Fruit fly (Drosophila melanogaster) whole organism, prepupa: Measurements from ENCODE around the gene nbs.

Experiments
- Blimp-1 ChIP-seq: fragments of 200-800 bp; sonication (Bioruptor generic); optimal IDR thresholded peaks from 3 replicates; lab custom pipeline; 2017; ENCODE audit warnings: missing biosample characterization, missing genetic modification characterization, mild to moderate bottlenecking, moderate library complexity, missing genetic modification reagents
- CG10631 ChIP-seq: fragments of 200-800 bp; sonication (Bioruptor generic); optimal IDR thresholded peaks from 2 replicates; lab custom pipeline; 2016; ENCODE audit warnings: missing biosample characterization, missing genetic modification characterization
- CG10669 ChIP-seq: fragments of 200-800 bp; sonication (Bioruptor generic); optimal IDR thresholded peaks from 3 replicates; lab custom pipeline; 2018; ENCODE audit warnings: missing biosample characterization, mild to moderate bottlenecking, missing genetic modification characterization, moderate library complexity
- CG11294 ChIP-seq: fragments of 200-800 bp; sonication (Bioruptor generic); IDR thresholded peaks from 2 replicates; pipeline ENCODE4 v1.3.6; 2022; ENCODE audit warnings: missing biosample characterization, missing genetic modification characterization
- CG11762 ChIP-seq: fragments of 200-800 bp; sonication (Bioruptor generic); optimal IDR thresholded peaks from 3 replicates; lab custom pipeline; 2016; ENCODE audit warnings: missing biosample characterization, missing genetic modification characterization; ENCODE audit not compliant: insufficient read depth
- CG11902 ChIP-seq: fragments of 200-800 bp; sonication (Bioruptor generic); optimal IDR thresholded peaks from 3 replicates; lab custom pipeline; 2016; ENCODE audit warnings: missing biosample characterization, missing genetic modification characterization
- CG15336 ChIP-seq: fragments of 200-800 bp; sonication (Bioruptor generic); IDR thresholded peaks from 2 replicates; pipeline ENCODE4 v1.3.6; 2022; ENCODE audit warnings: missing biosample characterization, missing genetic modification characterization
- CG16779 ChIP-seq: fragments of 200-800 bp; sonication (Bioruptor generic); optimal IDR thresholded peaks from 3 replicates; lab custom pipeline; 2017; ENCODE audit warnings: missing biosample characterization, mild to moderate bottlenecking, missing genetic modification characterization
- CG31627 ChIP-seq: fragments of 200-800 bp; sonication (Bioruptor generic); optimal IDR thresholded peaks from 3 replicates; lab custom pipeline; 2016; ENCODE audit warnings: missing biosample characterization, missing genetic modification characterization
- CG32006 ChIP-seq: fragments of 200-800 bp; sonication (Bioruptor generic); optimal IDR thresholded peaks from 3 replicates; lab custom pipeline; 2017; ENCODE audit warnings: missing biosample characterization, mild to moderate bottlenecking, missing genetic modification characterization
- CG34406 ChIP-seq: fragments of 200-800 bp; sonication (Bioruptor generic); optimal IDR thresholded peaks from 3 replicates; lab custom pipeline; 2016; ENCODE audit warnings: missing biosample characterization, missing genetic modification characterization
- CG3919 ChIP-seq: fragments of 200-800 bp; sonication (Bioruptor generic); optimal IDR thresholded peaks from 3 replicates; lab custom pipeline; 2016; ENCODE audit warnings: missing biosample characterization, missing genetic modification characterization
- CG4318 ChIP-seq: fragments of 200-800 bp; sonication (Bioruptor generic); optimal IDR thresholded peaks from 3 replicates; lab custom pipeline; 2017; ENCODE audit warnings: missing biosample characterization, mild to moderate bottlenecking, missing genetic modification characterization
- CG6163 ChIP-seq: fragments of 200-800 bp; sonication (Bioruptor generic); IDR thresholded peaks from 3 replicates; pipeline ENCODE4 v1.3.6; 2022; ENCODE audit warnings: missing biosample characterization, missing genetic modification characterization
- CG6276 ChIP-seq: fragments of 200-800 bp; sonication (Bioruptor generic); optimal IDR thresholded peaks from 2 replicates; lab custom pipeline; 2017; ENCODE audit warnings: missing biosample characterization, mild to moderate bottlenecking, missing genetic modification characterization
- CG6792 ChIP-seq: fragments of 200-800 bp; sonication (Bioruptor generic); optimal IDR thresholded peaks from 3 replicates; lab custom pipeline; 2016; ENCODE audit warnings: missing biosample characterization, missing genetic modification characterization
- CG6808 ChIP-seq: fragments of 200-800 bp; sonication (Bioruptor generic); optimal IDR thresholded peaks from 3 replicates; lab custom pipeline; 2017; ENCODE audit warnings: missing biosample characterization, missing genetic modification characterization, mild to moderate bottlenecking, moderate library complexity, missing genetic modification reagents
- CG6854 ChIP-seq: fragments of 200-800 bp; sonication (Bioruptor generic); optimal IDR thresholded peaks from 2 replicates; lab custom pipeline; 2017; ENCODE audit warnings: missing biosample characterization, mild to moderate bottlenecking, missing genetic modification characterization
- CG7368 ChIP-seq: fragments of 200-800 bp; sonication (Bioruptor generic); optimal IDR thresholded peaks from 3 replicates; lab custom pipeline; 2016; ENCODE audit warnings: missing biosample characterization, missing genetic modification characterization
- CG8119 ChIP-seq: fragments of 200-800 bp; sonication (Bioruptor generic); IDR thresholded peaks from 3 replicates; pipeline ENCODE4 v1.3.6; 2022; ENCODE audit warnings: missing biosample characterization, missing genetic modification characterization
- CG8319 ChIP-seq: fragments of 200-800 bp; sonication (Bioruptor generic); optimal IDR thresholded peaks from 3 replicates; lab custom pipeline; 2016; ENCODE audit warnings: missing biosample characterization, missing genetic modification characterization
- CG8632 ChIP-seq: fragments of 200-800 bp; sonication (Bioruptor generic); optimal IDR thresholded peaks from 3 replicates; lab custom pipeline; 2016; ENCODE audit warnings: missing biosample characterization, missing genetic modification characterization
- CG9139 ChIP-seq: fragments of 200-800 bp; sonication (Bioruptor generic); optimal IDR thresholded peaks from 3 replicates; lab custom pipeline; 2017; ENCODE audit warnings: missing biosample characterization, mild to moderate bottlenecking, missing genetic modification characterization
- Eip75B ChIP-seq: fragments of 200-800 bp; sonication (Bioruptor generic); optimal IDR thresholded peaks from 3 replicates; lab custom pipeline; 2016; ENCODE audit warnings: missing biosample characterization, missing genetic modification characterization
- Eip93F ChIP-seq: fragments of 200-800 bp; sonication (Bioruptor generic); optimal IDR thresholded peaks from 2 replicates; lab custom pipeline; 2016; ENCODE audit warnings: missing biosample characterization, mild to moderate bottlenecking, missing genetic modification characterization
- Ets21C ChIP-seq: fragments of 200-800 bp; sonication (Bioruptor generic); optimal IDR thresholded peaks from 3 replicates; lab custom pipeline; 2016; ENCODE audit warnings: missing biosample characterization, missing genetic modification characterization
- Gug ChIP-seq: fragments of 200-800 bp; sonication (Bioruptor generic); IDR thresholded peaks from 2 replicates; pipeline ENCODE4 v1.3.6; 2022; ENCODE audit warnings: missing biosample characterization, missing genetic modification characterization
- Hr38 ChIP-seq: sonication (Bioruptor generic); optimal IDR thresholded peaks from 2 replicates; lab custom pipeline; 2016; ENCODE audit warnings: missing biosample characterization, missing genetic modification characterization
- Hr39 ChIP-seq: fragments of 200-800 bp; sonication (Bioruptor generic); optimal IDR thresholded peaks from 2 replicates; lab custom pipeline; 2016; ENCODE audit warnings: missing biosample characterization, missing genetic modification characterization
- Lpt ChIP-seq: fragments of 200-800 bp; sonication (Bioruptor generic); optimal IDR thresholded peaks from 3 replicates; lab custom pipeline; 2016; ENCODE audit warnings: missing biosample characterization, missing genetic modification characterization
- Met ChIP-seq: fragments of 200-800 bp; sonication (Bioruptor generic); optimal IDR thresholded peaks from 3 replicates; lab custom pipeline; 2016; ENCODE audit warnings: missing biosample characterization, missing genetic modification characterization
- OdsH ChIP-seq: fragments of 200-800 bp; sonication (Bioruptor generic); optimal IDR thresholded peaks from 3 replicates; lab custom pipeline; 2016; ENCODE audit warnings: missing biosample characterization, missing genetic modification characterization
- Smox ChIP-seq: fragments of 200-800 bp; sonication (Bioruptor generic); optimal IDR thresholded peaks from 3 replicates; lab custom pipeline; 2016; ENCODE audit warnings: missing biosample characterization, missing genetic modification characterization
- Sox15 ChIP-seq: fragments of 200-800 bp; sonication (Bioruptor generic); optimal IDR thresholded peaks from 3 replicates; lab custom pipeline; 2016; ENCODE audit warnings: missing biosample characterization, missing genetic modification characterization
- achi ChIP-seq: fragments of 200-800 bp; sonication (Bioruptor generic); optimal IDR thresholded peaks from 3 replicates; lab custom pipeline; 2016; ENCODE audit warnings: missing biosample characterization, missing genetic modification characterization
- acj6 ChIP-seq: fragments of 200-800 bp; sonication (Bioruptor generic); optimal IDR thresholded peaks from 3 replicates; lab custom pipeline; 2016; ENCODE audit warnings: missing biosample characterization, missing genetic modification characterization
- cyc ChIP-seq: fragments of 200-800 bp; sonication (Bioruptor generic); optimal IDR thresholded peaks from 3 replicates; lab custom pipeline; 2016; ENCODE audit warnings: missing biosample characterization, missing genetic modification characterization
- dac ChIP-seq: fragments of 200-800 bp; sonication (Bioruptor generic); optimal IDR thresholded peaks from 2 replicates; lab custom pipeline; 2017; ENCODE audit warnings: missing biosample characterization, mild to moderate bottlenecking, missing genetic modification characterization
- dsx ChIP-seq: fragments of 200-800 bp; optimal IDR thresholded peaks from 3 replicates; lab custom pipeline; 2019; ENCODE audit warnings: missing biosample characterization, mild to moderate bottlenecking, missing genetic modification characterization, moderate library complexity; ENCODE audit not compliant: poor library complexity, severe bottlenecking
- eg ChIP-seq: fragments of 200-800 bp; sonication (Bioruptor generic); IDR thresholded peaks from 3 replicates; pipeline ENCODE4 v1.3.6; 2022; ENCODE audit warnings: missing biosample characterization, missing genetic modification characterization
- fd59A ChIP-seq: fragments of 200-800 bp; sonication (Bioruptor generic); optimal IDR thresholded peaks from 2 replicates; lab custom pipeline; 2017; ENCODE audit warnings: missing biosample characterization, mild to moderate bottlenecking, missing genetic modification characterization, missing genetic modification reagents
- fd85E ChIP-seq: fragments of 200-800 bp; sonication (Bioruptor generic); optimal IDR thresholded peaks from 3 replicates; lab custom pipeline; 2016; ENCODE audit warnings: missing biosample characterization, missing genetic modification characterization
- fkh ChIP-seq: fragments of 200-800 bp; sonication (Bioruptor generic); optimal IDR thresholded peaks from 3 replicates; lab custom pipeline; 2017; ENCODE audit warnings: missing biosample characterization, mild to moderate bottlenecking, missing genetic modification characterization, moderate library complexity
- lz ChIP-seq: fragments of 200-800 bp; sonication (Bioruptor generic); optimal IDR thresholded peaks from 3 replicates; lab custom pipeline; 2016; ENCODE audit warnings: missing biosample characterization, missing genetic modification characterization
- net ChIP-seq: fragments of 200-800 bp; sonication (Bioruptor generic); optimal IDR thresholded peaks from 3 replicates; lab custom pipeline; 2016; ENCODE audit warnings: missing biosample characterization, missing genetic modification characterization
- pdm3 ChIP-seq: fragments of 200-800 bp; sonication (Bioruptor generic); optimal IDR thresholded peaks from 3 replicates; lab custom pipeline; 2016; ENCODE audit warnings: missing biosample characterization, missing genetic modification characterization
- salr ChIP-seq, 2 experiments: fragments of 200-800 bp; sonication (Bioruptor generic); optimal IDR thresholded peaks; 3 replicates each; lab custom pipeline; 2016 to 2018; ENCODE audit warnings: missing biosample characterization in 2 of 2, missing genetic modification characterization in 2 of 2, mild to moderate bottlenecking in 1 of 2
- spab ChIP-seq: fragments of 200-800 bp; sonication (Bioruptor generic); optimal IDR thresholded peaks from 2 replicates; lab custom pipeline; 2017; ENCODE audit warnings: missing biosample characterization, mild to moderate bottlenecking, missing genetic modification characterization, missing genetic modification reagents
- ss ChIP-seq, 2 experiments: fragments of 200-800 bp; sonication (Bioruptor generic); optimal IDR thresholded peaks; 2 replicates in 1 of 2; 3 replicates in 1 of 2; lab custom pipeline; 2017 to 2018; ENCODE audit warnings: mild to moderate bottlenecking in 2 of 2, missing biosample characterization in 2 of 2, missing genetic modification characterization in 2 of 2, moderate library complexity in 1 of 2
- svp ChIP-seq: fragments of 200-800 bp; sonication (Bioruptor generic); peaks from one replicate; lab custom pipeline; 2016; ENCODE audit warnings: missing biosample characterization, missing genetic modification characterization
- topi ChIP-seq: fragments of 200-800 bp; sonication (Bioruptor generic); optimal IDR thresholded peaks from 3 replicates; lab custom pipeline; 2016; ENCODE audit warnings: missing biosample characterization, missing genetic modification characterization

Gene nbs

DNA sequence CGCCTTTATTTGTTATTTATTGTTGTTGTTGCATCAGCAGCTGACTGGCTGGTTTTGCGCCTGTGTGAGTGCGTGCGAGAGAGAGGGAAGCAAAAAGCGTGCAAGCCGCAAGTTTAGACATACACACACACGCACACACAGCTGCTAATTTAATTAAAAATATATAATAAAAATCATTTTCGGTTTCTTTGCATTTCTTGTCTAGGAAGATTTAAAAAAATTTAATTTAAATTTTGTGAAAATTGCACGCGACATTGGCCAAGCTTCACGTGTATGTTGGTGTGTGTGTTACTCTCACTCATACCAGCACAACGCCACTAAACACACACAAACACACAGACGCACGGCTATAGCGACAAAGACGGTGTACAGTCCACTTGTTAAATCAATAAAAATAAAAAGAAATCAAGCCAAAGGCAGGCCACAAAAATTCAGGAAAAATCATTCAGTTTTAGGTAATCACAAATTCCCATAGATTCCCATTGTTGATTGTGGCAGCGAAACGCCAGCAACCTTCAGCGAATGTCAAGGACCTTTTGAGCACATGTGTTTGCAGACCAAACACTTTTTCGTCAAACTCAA is 29.4 kb downstream of the nbs start:
- TF ChIP-seq salr (GFP tag; optimal IDR thresholded peaks at IDR 0.05; lab: Kevin White, UChicago) (no peak), CG34406 (no peak), CG8119 (GFP tag; lab: Robert Waterston, UW) (peak; percentile 43; the same call in 2 of the 3 replicates), cyc (GFP tag; lab: Kevin White, UChicago) (no peak), CG6792 (GFP tag; lab: Kevin White, UChicago) (no peak), dsx (GFP tag; lab: Kevin White, UChicago) (no peak), CG9139 (GFP tag; lab: Kevin White, UChicago) (no peak), CG31627 (GFP tag; lab: Kevin White, UChicago) (no peak), CG8632 (no peak), Blimp-1 (GFP tag; lab: Kevin White, UChicago) (no peak), CG6854 (no peak), Gug (GFP tag; lab: Robert Waterston, UW) (no peak), svp (GFP tag; lab: Kevin White, UChicago) (no peak), CG3919 (GFP tag; lab: Kevin White, UChicago) (no peak), dac (GFP tag; lab: Kevin White, UChicago) (no peak), Hr38 (GFP tag; lab: Kevin White, UChicago) (no peak), Lpt (no peak), CG16779 (no peak), CG4318 (no peak), Eip93F (GFP tag; lab: Kevin White, UChicago) (no peak), achi (GFP tag; lab: Kevin White, UChicago) (peak; percentile 18), Met (GFP tag; lab: Kevin White, UChicago) (no peak), lz (no peak), Sox15 (GFP tag; lab: Kevin White, UChicago) (no peak), OdsH (GFP tag; lab: Kevin White, UChicago) (no peak), fkh (peak; percentile 24), eg (GFP tag; lab: Robert Waterston, UW) (peak; percentile 41; the same call in 1 of the 3 replicates), topi (GFP tag; lab: Kevin White, UChicago) (no peak), CG7368 (GFP tag; lab: Kevin White, UChicago) (no peak), Hr39 (GFP tag; lab: Kevin White, UChicago) (no peak), Eip75B (no peak), CG11902 (GFP tag; lab: Kevin White, UChicago) (no peak), CG11294 (GFP tag; lab: Robert Waterston, UW) (no peak), CG11762 (GFP tag; lab: Kevin White, UChicago) (no peak), CG6808 (GFP tag; lab: Kevin White, UChicago) (no peak), acj6 (GFP tag; lab: Kevin White, UChicago) (no peak), CG6163 (peak; percentile 24; the same call in 1 of the 3 replicates), fd85E (GFP tag; lab: Kevin White, UChicago) (no peak), pdm3 (GFP tag; lab: Kevin White, UChicago) (no peak), CG32006 (no peak), CG8319 (no peak), ss (GFP tag; optimal IDR thresholded peaks at IDR 0.05; lab: Kevin White, UChicago) (no peak), CG6276 (GFP tag; lab: Kevin White, UChicago) (peak; percentile 2), CG10669 (GFP tag; lab: Kevin White, UChicago) (no peak), Ets21C (GFP tag; lab: Kevin White, UChicago) (no peak), net (GFP tag; lab: Kevin White, UChicago) (no peak), Smox (GFP tag; lab: Kevin White, UChicago) (no peak), spab (no peak), CG15336 (GFP tag; lab: Robert Waterston, UW) (peak; percentile 27; the same call in 1 of the 2 replicates), CG10631 (GFP tag; lab: Kevin White, UChicago) (no peak), fd59A (no peak)
